Fruit fly (Drosophila melanogaster) whole organism, embryonic: ENCODE measurements around the gene Or85c.

Experiments
- CG10209 ChIP-seq: fragments of 200-800 bp; sonication (Bioruptor generic); optimal IDR thresholded peaks from 3 replicates; lab custom pipeline; 2017; ENCODE audit warnings: missing biosample characterization, mild to moderate bottlenecking, missing genetic modification characterization, missing genetic modification reagents
- CG2678 ChIP-seq: fragments of 200-800 bp; sonication (Bioruptor generic); optimal IDR thresholded peaks from 3 replicates; lab custom pipeline; 2019; ENCODE audit warnings: missing biosample characterization, mild to moderate bottlenecking, missing genetic modification characterization, moderate library complexity
- Mrtf ChIP-seq: fragments of 200-800 bp; sonication (Bioruptor generic); IDR thresholded peaks from 3 replicates; pipeline ENCODE4 v1.3.6; 2022; ENCODE audit warnings: missing biosample characterization, missing genetic modification characterization
- Sry-β ChIP-seq: fragments of 200-800 bp; sonication (Bioruptor generic); optimal IDR thresholded peaks from 2 replicates; lab custom pipeline; 2018; ENCODE audit warnings: missing biosample characterization, mild to moderate bottlenecking, missing genetic modification characterization, moderate library complexity
- ab ChIP-seq: fragments of 200-800 bp; sonication (Bioruptor generic); optimal IDR thresholded peaks from 2 replicates; lab custom pipeline; 2016; ENCODE audit warnings: missing biosample characterization, missing genetic modification characterization
- corto ChIP-seq: fragments of 200-800 bp; sonication (Bioruptor generic); optimal IDR thresholded peaks from 2 replicates; lab custom pipeline; 2016; ENCODE audit warnings: missing biosample characterization, mild to moderate bottlenecking, missing genetic modification characterization, moderate library complexity
- hb ChIP-seq: fragments of 200-800 bp; sonication (Bioruptor generic); IDR thresholded peaks from 3 replicates; pipeline ENCODE4 v1.3.6; 2022; ENCODE audit warnings: missing biosample characterization, missing genetic modification characterization; ENCODE audit not compliant: partially characterized antibody
- schlank ChIP-seq: fragments of 200-800 bp; sonication (Bioruptor generic); optimal IDR thresholded peaks from 2 replicates; lab custom pipeline; 2018; ENCODE audit warnings: missing biosample characterization, mild to moderate bottlenecking, missing genetic modification characterization
- toy ChIP-seq: fragments of 200-800 bp; sonication (Bioruptor generic); IDR thresholded peaks from 2 replicates; pipeline ENCODE4 v1.3.6; 2022; ENCODE audit warnings: missing biosample characterization, missing genetic modification characterization

DNA sequence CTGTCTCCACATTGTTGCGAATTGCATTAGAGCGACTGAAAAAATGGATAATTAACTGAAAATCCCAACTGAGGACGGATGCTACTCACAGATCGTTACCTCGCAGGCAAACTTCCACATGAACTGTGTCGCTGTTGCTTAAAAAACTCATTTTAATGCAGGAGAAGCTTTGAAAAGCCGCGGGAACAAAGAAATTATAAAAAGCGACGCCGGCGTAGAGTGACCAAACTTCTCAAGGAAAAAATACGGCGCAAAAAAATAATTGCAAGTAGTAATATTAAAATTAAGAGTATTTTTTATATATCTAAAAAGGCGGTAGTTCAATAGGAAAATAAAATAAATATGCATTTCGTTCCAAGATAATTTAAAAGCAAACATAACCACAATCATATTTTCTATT lies 48.7 kb upstream of the Or85c start, which contains the start of gene pch2:
- TF ChIP-seq Sry-β (no peak), CG2678 (tag; lab: Kevin White, UChicago) (no peak), schlank (tag; lab: Kevin White, UChicago) (no peak), hb (no peak), corto (GFP tag; lab: Kevin White, UChicago) (no peak), Mrtf (GFP tag; lab: Robert Waterston, UW) (no peak), ab (GFP tag; lab: Kevin White, UChicago) (no peak), CG10209 (GFP tag; lab: Kevin White, UChicago) (no peak), toy (GFP tag; lab: Robert Waterston, UW) (no peak)
